Worm (Caenorhabditis elegans) whole organism, L3 larva: ENCODE results near the gene C24A3.9.

Source experiments
- ZK546.5 ChIP-seq: sonication (generic microtip); optimal IDR thresholded peaks from 2 replicates; lab custom pipeline; 2017; ENCODE audit warnings: missing biosample characterization, missing genetic modification characterization
- ama-1 ChIP-seq: fragments of 150-350 bp; optimal IDR thresholded peaks from 2 replicates; lab custom pipeline; 2018
- ceh-16 ChIP-seq: sonication (generic microtip); optimal IDR thresholded peaks from 2 replicates; lab custom pipeline; 2017; ENCODE audit warnings: missing biosample characterization, missing genetic modification characterization
- elt-2 ChIP-seq: sonication (generic microtip); optimal IDR thresholded peaks from 2 replicates; lab custom pipeline; 2016; ENCODE audit warnings: missing genetic modification reagents, mild to moderate bottlenecking, missing genetic modification characterization, missing compliant biosample characterization
- lin-39 ChIP-seq: fragments of 150-350 bp; optimal IDR thresholded peaks from 2 replicates; lab custom pipeline; 2018; ENCODE audit warnings: missing biosample characterization, missing genetic modification reagents, missing genetic modification characterization
- lsy-12 ChIP-seq: sonication (generic microtip); optimal IDR thresholded peaks from 2 replicates; lab custom pipeline; 2016; ENCODE audit warnings: mild to moderate bottlenecking, missing genetic modification characterization, missing compliant biosample characterization
- nhr-237 ChIP-seq: fragments of 150-350 bp; optimal IDR thresholded peaks from 2 replicates; lab custom pipeline; 2014; ENCODE audit warnings: missing biosample characterization, missing genetic modification characterization
- nhr-28 ChIP-seq: fragments of 150-350 bp; optimal IDR thresholded peaks from 2 replicates; lab custom pipeline; 2014; ENCODE audit warnings: missing biosample characterization, missing genetic modification characterization
- nhr-67 ChIP-seq: fragments of 150-350 bp; optimal IDR thresholded peaks from 2 replicates; lab custom pipeline; 2014; ENCODE audit warnings: missing biosample characterization, missing genetic modification characterization
- nhr-77 ChIP-seq: fragments of 150-350 bp; optimal IDR thresholded peaks from 2 replicates; lab custom pipeline; 2014; ENCODE audit warnings: missing biosample characterization, missing genetic modification characterization
- pqm-1 ChIP-seq: fragments of 150-350 bp; optimal IDR thresholded peaks from 2 replicates; lab custom pipeline; 2017; ENCODE audit warnings: missing biosample characterization, missing genetic modification characterization, inconsistent platforms
- skn-1 ChIP-seq: fragments of 150-350 bp; optimal IDR thresholded peaks from 2 replicates; lab custom pipeline; 2014; ENCODE audit warnings: missing biosample characterization, missing genetic modification characterization
- tbx-2 ChIP-seq: sonication (generic microtip); optimal IDR thresholded peaks from 2 replicates; lab custom pipeline; 2016; ENCODE audit warnings: mild to moderate bottlenecking, missing genetic modification characterization, missing compliant biosample characterization
- ztf-11 ChIP-seq: fragments of 150-350 bp; optimal IDR thresholded peaks from 2 replicates; lab custom pipeline; 2014; ENCODE audit warnings: missing biosample characterization, missing genetic modification characterization

DNA sequence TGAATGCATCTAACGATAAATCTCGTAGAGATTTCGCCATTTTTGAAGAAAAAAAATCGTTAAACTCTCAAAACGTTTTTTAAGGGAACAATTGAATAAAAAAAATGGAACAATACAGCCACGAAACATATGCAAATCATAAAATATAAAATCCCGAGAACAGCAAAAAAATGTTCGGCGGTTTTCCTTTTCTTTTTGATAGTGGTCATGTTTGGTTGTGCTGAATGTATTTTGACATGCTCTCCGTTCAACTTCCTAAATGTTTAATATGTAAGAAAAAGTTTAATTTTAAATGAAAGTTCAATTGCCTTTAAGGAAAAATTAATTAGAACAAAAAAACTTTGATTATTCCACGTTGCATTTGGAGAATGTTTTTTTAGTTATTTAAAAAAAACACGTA, at the start of gene C24A3.9:
- TF ChIP-seq ama-1 (lab: Kevin White, UChicago) (no peak), tbx-2 (tag; lab: Kevin White, UChicago) (no peak), skn-1 (tag; lab: Kevin White, UChicago) (no peak), nhr-77 (tag; lab: Kevin White, UChicago) (no peak), nhr-28 (tag; lab: Kevin White, UChicago) (no peak), nhr-237 (tag; lab: Kevin White, UChicago) (no peak), ztf-11 (no peak), ZK546.5 (tag; lab: Kevin White, UChicago) (no peak), ceh-16 (tag; lab: Kevin White, UChicago) (no peak), elt-2 (tag; lab: Kevin White, UChicago) (no peak), pqm-1 (tag; lab: Kevin White, UChicago) (no peak), lin-39 (no peak), lsy-12 (tag; lab: Kevin White, UChicago) (no peak), nhr-67 (tag; lab: Kevin White, UChicago) (no peak)
